Worm (Caenorhabditis elegans) whole organism, L4 larva: Measurements from ENCODE around the gene C25G4.8.

Experiments
- F10B5.3 ChIP-seq: sonication (generic microtip); optimal IDR thresholded peaks from 2 replicates; lab custom pipeline; 2016; ENCODE audit warnings: mild to moderate bottlenecking, missing genetic modification characterization, missing compliant biosample characterization
- F49E8.2 ChIP-seq: sonication (generic microtip); optimal IDR thresholded peaks from 2 replicates; lab custom pipeline; 2016; ENCODE audit warnings: missing compliant biosample characterization, mild to moderate bottlenecking, missing genetic modification characterization, borderline replicate concordance
- R02D3.7 ChIP-seq: fragments of 150-350 bp; sonication (generic microtip); optimal IDR thresholded peaks from 3 replicates; lab custom pipeline; 2014; ENCODE audit warnings: missing biosample characterization, missing genetic modification characterization
- T20F7.1 ChIP-seq: fragments of 200-800 bp; sonication (Bioruptor generic); optimal IDR thresholded peaks from 2 replicates; lab custom pipeline; 2018; ENCODE audit warnings: mild to moderate bottlenecking, missing genetic modification characterization, missing compliant biosample characterization
- T26A8.4 ChIP-seq: fragments of 200-800 bp; sonication (Bioruptor generic); IDR thresholded peaks from 2 replicates; pipeline ENCODE4 v1.3.6; 2022; ENCODE audit warnings: missing genetic modification characterization, missing compliant biosample characterization
- Y105C5A.15 ChIP-seq: fragments of 200-800 bp; sonication (Bioruptor generic); IDR thresholded peaks from 2 replicates; pipeline ENCODE4 v1.3.6; 2022; ENCODE audit warnings: missing genetic modification characterization, missing compliant biosample characterization
- Y48G9A.11 ChIP-seq: fragments of 200-800 bp; sonication (Bioruptor generic); IDR thresholded peaks from 2 replicates; pipeline ENCODE4 v1.3.6; 2022; ENCODE audit warnings: missing genetic modification reagents, missing genetic modification characterization, missing compliant biosample characterization
- Y75B8A.6 ChIP-seq: fragments of 200-800 bp; sonication (Bioruptor generic); IDR thresholded peaks from 2 replicates; pipeline ENCODE4 v1.3.6; 2022; ENCODE audit warnings: missing genetic modification reagents, missing genetic modification characterization, missing compliant biosample characterization
- aha-1 ChIP-seq: fragments of 150-350 bp; peaks from one replicate; lab custom pipeline; 2014; ENCODE audit warnings: missing biosample characterization, missing genetic modification characterization
- ama-1 ChIP-seq: fragments of 150-350 bp; optimal IDR thresholded peaks from 2 replicates; lab custom pipeline; 2014; ENCODE audit warnings: inconsistent platforms, mixed read lengths
- ceh-20 ChIP-seq: fragments of 200-800 bp; sonication (Bioruptor generic); IDR thresholded peaks from 2 replicates; pipeline ENCODE4 v1.3.6; 2022; ENCODE audit warnings: missing genetic modification reagents, missing genetic modification characterization, missing compliant biosample characterization
- ceh-44 ChIP-seq: fragments of 200-800 bp; sonication (Bioruptor generic); IDR thresholded peaks from 2 replicates; pipeline ENCODE4 v1.3.6; 2022; ENCODE audit warnings: missing genetic modification reagents, missing genetic modification characterization, missing compliant biosample characterization
- ceh-82 ChIP-seq: sonication (generic microtip); optimal IDR thresholded peaks from 2 replicates; lab custom pipeline; 2017; ENCODE audit warnings: missing biosample characterization, missing genetic modification characterization
- ctbp-1 ChIP-seq: fragments of 200-800 bp; sonication (Bioruptor generic); IDR thresholded peaks from 2 replicates; pipeline ENCODE4 v1.3.6; 2022; ENCODE audit warnings: missing genetic modification reagents, missing genetic modification characterization, missing compliant biosample characterization
- daf-16 ChIP-seq, 3 experiments: sonication (generic microtip); optimal IDR thresholded peaks; 2 replicates each; lab custom pipeline; 2016 to 2017; ENCODE audit warnings: missing genetic modification characterization in 3 of 3, missing genetic modification reagents in 3 of 3, mild to moderate bottlenecking in 2 of 3, missing compliant biosample characterization in 2 of 3, missing biosample characterization in 1 of 3, moderate library complexity in 1 of 3
- dmd-8 ChIP-seq: fragments of 200-800 bp; sonication (Bioruptor generic); IDR thresholded peaks from 2 replicates; pipeline ENCODE4 v1.3.6; 2022; ENCODE audit warnings: missing genetic modification characterization, missing compliant biosample characterization
- dpl-1 ChIP-seq: fragments of 150-350 bp; optimal IDR thresholded peaks from 2 replicates; lab custom pipeline; 2014; ENCODE audit warnings: missing biosample characterization, missing genetic modification reagents, missing genetic modification characterization
- fkh-10 ChIP-seq: fragments of 150-350 bp; optimal IDR thresholded peaks from 2 replicates; lab custom pipeline; 2014; ENCODE audit warnings: missing biosample characterization, missing genetic modification reagents, missing genetic modification characterization
- hmg-1.1 ChIP-seq: fragments of 200-800 bp; sonication (Bioruptor generic); IDR thresholded peaks from 2 replicates; pipeline ENCODE4 v1.3.6; 2022; ENCODE audit warnings: missing genetic modification reagents, missing genetic modification characterization, missing compliant biosample characterization
- lim-7 ChIP-seq: fragments of 200-800 bp; sonication (Bioruptor generic); IDR thresholded peaks from 2 replicates; pipeline ENCODE4 v1.3.6; 2022; ENCODE audit warnings: missing genetic modification characterization, missing compliant biosample characterization
- lin-1 ChIP-seq: fragments of 200-800 bp; sonication (Bioruptor generic); IDR thresholded peaks from 2 replicates; pipeline ENCODE4 v1.3.6; 2022; ENCODE audit warnings: missing genetic modification reagents, missing genetic modification characterization, missing compliant biosample characterization
- lin-13 ChIP-seq: fragments of 150-350 bp; optimal IDR thresholded peaks from 2 replicates; lab custom pipeline; 2014; ENCODE audit warnings: missing biosample characterization, missing genetic modification reagents, missing genetic modification characterization
- lin-15B ChIP-seq: fragments of 150-350 bp; sonication (generic microtip); optimal IDR thresholded peaks from 3 replicates; lab custom pipeline; 2014; ENCODE audit warnings: missing biosample characterization, missing genetic modification characterization
- lsy-2 ChIP-seq, 2 experiments: fragments of 150-350 bp in 1 of 2; sonication (generic microtip) in 1 of 2; optimal IDR thresholded peaks; 2 replicates each; lab custom pipeline; 2014 to 2017; ENCODE audit warnings: missing biosample characterization in 2 of 2, missing genetic modification characterization in 2 of 2
- madf-9 ChIP-seq: fragments of 200-800 bp; sonication (Bioruptor generic); conservative IDR thresholded peaks from 2 replicates; pipeline ENCODE4 v1.3.6; 2022; ENCODE audit warnings: missing genetic modification reagents, missing genetic modification characterization, missing compliant biosample characterization
- mes-2 ChIP-seq: sonication (generic microtip); optimal IDR thresholded peaks from 2 replicates; lab custom pipeline; 2016; ENCODE audit warnings: missing genotype, mild to moderate bottlenecking, missing genetic modification characterization, missing compliant biosample characterization; ENCODE audit not compliant: poor library complexity, severe bottlenecking
- mxl-2 ChIP-seq: fragments of 200-800 bp; sonication (Bioruptor generic); conservative IDR thresholded peaks from 2 replicates; pipeline ENCODE4 v1.3.6; 2022; ENCODE audit warnings: missing genetic modification reagents, missing genetic modification characterization, missing compliant biosample characterization
- nhr-10 ChIP-seq: fragments of 150-350 bp; optimal IDR thresholded peaks from 2 replicates; lab custom pipeline; 2014; ENCODE audit warnings: missing biosample characterization, missing genetic modification characterization
- nhr-102 ChIP-seq: sonication (generic microtip); optimal IDR thresholded peaks from 2 replicates; lab custom pipeline; 2016; ENCODE audit warnings: mild to moderate bottlenecking, missing genetic modification characterization, moderate library complexity, missing compliant biosample characterization
- nhr-25 ChIP-seq: sonication (generic microtip); optimal IDR thresholded peaks from 2 replicates; lab custom pipeline; 2017; ENCODE audit warnings: missing genetic modification characterization, mild to moderate bottlenecking, missing compliant biosample characterization, antibody characterized with exemption, moderate library complexity, borderline replicate concordance; ENCODE audit not compliant: insufficient read depth
- nhr-41 ChIP-seq: fragments of 200-800 bp; sonication (Bioruptor generic); IDR thresholded peaks from 2 replicates; pipeline ENCODE4 v1.3.6; 2022; ENCODE audit warnings: missing genetic modification reagents, missing genetic modification characterization, missing compliant biosample characterization
- nhr-6 ChIP-seq: fragments of 150-350 bp; optimal IDR thresholded peaks from 2 replicates; lab custom pipeline; 2014; ENCODE audit warnings: missing biosample characterization, missing genetic modification characterization
- php-3 ChIP-seq: fragments of 200-800 bp; sonication (Bioruptor generic); IDR thresholded peaks from 2 replicates; pipeline ENCODE4 v1.3.6; 2022; ENCODE audit warnings: missing genetic modification reagents, missing genetic modification characterization, missing compliant biosample characterization
- pqm-1 ChIP-seq: sonication (generic microtip); optimal IDR thresholded peaks from 2 replicates; lab custom pipeline; 2017; ENCODE audit warnings: missing biosample characterization, missing genetic modification characterization
- sdz-12 ChIP-seq: fragments of 200-800 bp; sonication (Bioruptor generic); optimal IDR thresholded peaks from 2 replicates; lab custom pipeline; 2018; ENCODE audit warnings: mild to moderate bottlenecking, missing genetic modification characterization, missing compliant biosample characterization
- snpc-4 ChIP-seq: fragments of 150-350 bp; optimal IDR thresholded peaks from 2 replicates; lab custom pipeline; 2014; ENCODE audit warnings: missing biosample characterization, missing genetic modification characterization
- spr-1 ChIP-seq: sonication (generic microtip); optimal IDR thresholded peaks from 2 replicates; lab custom pipeline; 2016; ENCODE audit warnings: mild to moderate bottlenecking, missing genetic modification characterization, missing compliant biosample characterization
- unc-130 ChIP-seq: sonication (generic microtip); optimal IDR thresholded peaks from 2 replicates; lab custom pipeline; 2016; ENCODE audit warnings: missing genetic modification reagents, missing genetic modification characterization, missing compliant biosample characterization
- unc-39 ChIP-seq: sonication (generic microtip); optimal IDR thresholded peaks from 2 replicates; lab custom pipeline; 2017; ENCODE audit warnings: missing biosample characterization, missing genetic modification characterization
- zfp-3 ChIP-seq: fragments of 200-800 bp; sonication (Bioruptor generic); conservative IDR thresholded peaks from 2 replicates; pipeline ENCODE4 v1.3.6; 2022; ENCODE audit warnings: missing genetic modification reagents, missing genetic modification characterization, missing compliant biosample characterization

C25G4.8 gene

ce11 chrIV:12454115-12454514 is 9.2 kb downstream of the C25G4.8 start, which contains the start of gene spe-44:
Gene spe-44, minus strand, starts transcription at chrIV:12454215.
- TF ChIP-seq daf-16 (GFP tag; optimal IDR thresholded peaks at IDR 0.05; lab: Kevin White, UChicago) (no peak), daf-16 (tag; optimal IDR thresholded peaks at IDR 0.05; lab: Kevin White, UChicago) (no peak), ama-1 (lab: Kevin White, UChicago) (no peak), R02D3.7 (no peak), lsy-2 (tag; optimal IDR thresholded peaks at IDR 0.05; lab: Kevin White, UChicago) (no peak), zfp-3 (GFP tag; lab: Robert Waterston, UW) (no peak), dmd-8 (GFP tag; lab: Robert Waterston, UW) (no peak), hmg-1.1 (no peak), F10B5.3 (no peak), T26A8.4 (GFP tag; lab: Robert Waterston, UW) (no peak), unc-39 (tag; lab: Kevin White, UChicago) (no peak), ceh-44 (no peak), lin-13 (GFP tag; lab: Kevin White, UChicago) (no peak), lin-1 (GFP tag; lab: Robert Waterston, UW) (no peak), nhr-25 (tag; lab: Kevin White, UChicago) (no peak), ctbp-1 (GFP tag; lab: Robert Waterston, UW) (no peak), Y48G9A.11 (no peak), spr-1 (tag; lab: Kevin White, UChicago) (no peak), ceh-82 (tag; lab: Kevin White, UChicago) (no peak), pqm-1 (no peak), lin-15B (tag; lab: Kevin White, UChicago) (no peak)

ce11 chrIV:12451225-12451831 is 11.9 kb downstream of the C25G4.8 start, which contains the start of gene dpy-26:
Gene dpy-26, minus strand, starts transcription at chrIV:12451335.
- TF ChIP-seq mes-2: peak; percentile 60
- peak; percentile 20 for TF ChIP-seq F49E8.2 (tag; lab: Kevin White, UChicago)
- peak; percentile 95 for TF ChIP-seq T20F7.1 (GFP tag; lab: Kevin White, UChicago)
- TF ChIP-seq dpl-1 (GFP tag; lab: Kevin White, UChicago): peak; percentile 45
- TF ChIP-seq fkh-10 (GFP tag; lab: Kevin White, UChicago): peak; percentile 3
- TF ChIP-seq sdz-12 (GFP tag; lab: Kevin White, UChicago): no peak
- TF ChIP-seq lsy-2 (tag; optimal IDR thresholded peaks at IDR 0.05; lab: Kevin White, UChicago): no peak
- no peak for TF ChIP-seq nhr-41
- no peak for TF ChIP-seq snpc-4 (tag; lab: Kevin White, UChicago)

DNA sequence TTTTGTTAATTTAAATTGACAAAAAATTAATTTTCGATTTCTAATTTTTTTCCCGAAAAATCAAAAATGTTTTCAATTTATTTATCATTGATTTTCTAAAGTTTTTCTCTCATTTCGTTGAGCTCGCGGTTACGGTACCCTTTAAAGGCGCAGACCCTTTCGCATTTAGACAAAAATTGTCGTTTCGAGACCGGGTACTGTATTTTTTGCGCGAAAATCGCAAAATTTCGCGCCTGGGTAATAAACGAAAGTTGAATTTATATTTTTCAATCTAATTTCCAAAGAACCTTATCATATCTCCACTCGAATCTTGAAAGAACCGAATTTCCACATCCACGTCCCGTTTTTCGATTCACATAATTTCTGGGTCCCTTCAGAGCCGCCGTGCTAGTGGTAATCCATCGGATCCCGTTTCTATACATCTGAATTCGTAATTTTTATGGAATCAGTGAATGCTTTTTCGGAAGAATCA is 17.8 kb downstream of the C25G4.8 start, which contains the start of gene C25G4.3:
Gene C25G4.3 (minus strand): TSS at position 422 of the 472 bp plus-strand sequence.
- TF ChIP-seq ctbp-1 (GFP tag; lab: Robert Waterston, UW): no peak
- TF ChIP-seq, all 104 proteins: peak for 0

- TF ChIP-seq Y48G9A.11 (no peak), sdz-12 (GFP tag; lab: Kevin White, UChicago) (no peak), aha-1 (tag; lab: Kevin White, UChicago) (peak; percentile 96)
These were observed 19.3 kb downstream of the C25G4.8 start, which contains the start of gene C25G4.2 for ce11 chrIV:12443936-12444335. Gene C25G4.2, minus strand, starts transcription at chrIV:12444035.

ce11 chrIV:12441715-12442114 is 21.6 kb downstream of the C25G4.8 start, which contains the start of gene C25G4.17:
Gene C25G4.17, plus strand, starts transcription at chrIV:12442015.
- no peak for TF ChIP-seq Y75B8A.6 (GFP tag; lab: Robert Waterston, UW)
- no peak for TF ChIP-seq lim-7 (GFP tag; lab: Robert Waterston, UW)
- TF ChIP-seq madf-9 (GFP tag; lab: Robert Waterston, UW): no peak
- no peak for TF ChIP-seq nhr-6
- no peak for TF ChIP-seq mxl-2 (GFP tag; lab: Robert Waterston, UW)
- no peak for TF ChIP-seq nhr-10 (tag; lab: Kevin White, UChicago)
- TF ChIP-seq ceh-20: no peak
- TF ChIP-seq unc-130 (GFP tag; lab: Kevin White, UChicago): no peak
- TF ChIP-seq php-3 (GFP tag; lab: Robert Waterston, UW): no peak
- TF ChIP-seq nhr-102 (tag; lab: Kevin White, UChicago): no peak
- TF ChIP-seq Y105C5A.15 (GFP tag; lab: Robert Waterston, UW): no peak
- TF ChIP-seq ceh-44: no peak
